Fruit fly (Drosophila melanogaster) whole organism: Measurements from ENCODE around the gene CG44153.

Source experiments
- CG8478 ChIP-seq: fragments of >200 bp; optimal IDR thresholded peaks from 2 replicates; lab custom pipeline; 2018; ENCODE audit warnings: inconsistent platforms
- Dll ChIP-seq: fragments of >200 bp; optimal IDR thresholded peaks from 2 replicates; lab custom pipeline; 2017
- EcR ChIP-seq, 2 experiments: fragments of >200 bp; optimal IDR thresholded peaks; 2 replicates each; lab custom pipeline; 2017; ENCODE audit warnings: missing biosample characterization in 2 of 2, missing genetic modification characterization in 2 of 2, missing genetic modification reagents in 2 of 2
- pan ChIP-seq: fragments of >200 bp; optimal IDR thresholded peaks from 2 replicates; lab custom pipeline; 2017
- psq ChIP-seq: fragments of >200 bp; optimal IDR thresholded peaks from 2 replicates; lab custom pipeline; 2017
- usp ChIP-seq: fragments of >200 bp; optimal IDR thresholded peaks from 2 replicates; lab custom pipeline; 2017; ENCODE audit warnings: missing biosample characterization, missing genetic modification characterization, mixed read lengths

Gene CG44153

dm6 chr2L:10145571-10145970 is 34.5 kb downstream of the CG44153 start:
- TF ChIP-seq pan (lab: Kevin White, UChicago) (no peak), psq (no peak), Dll (lab: Kevin White, UChicago) (no peak), usp (GFP tag; lab: Kevin White, UChicago) (no peak), CG8478 (lab: Kevin White, UChicago) (no peak), EcR (GFP tag; optimal IDR thresholded peaks at IDR 0.05; lab: Kevin White, UChicago) (no peak)

dm6 chr2L:10144236-10144953 is 35.7 kb downstream of the CG44153 start, which contains the start of gene CG4839:
TSS of gene CG4839 (plus strand) at chr2L:10144776.
- no peak for TF ChIP-seq usp (GFP tag; lab: Kevin White, UChicago)
- no peak for TF ChIP-seq pan (lab: Kevin White, UChicago)
- TF ChIP-seq EcR (GFP tag; optimal IDR thresholded peaks at IDR 0.05; lab: Kevin White, UChicago), result no peak

dm6 chr2L:10143334-10143733 is 36.7 kb downstream of the CG44153 start:
- no peak for TF ChIP-seq EcR (GFP tag; optimal IDR thresholded peaks at IDR 0.05; lab: Kevin White, UChicago)
- no peak for TF ChIP-seq psq
- no peak for TF ChIP-seq usp (GFP tag; lab: Kevin White, UChicago)
- TF ChIP-seq CG8478 (lab: Kevin White, UChicago), result no peak
- TF ChIP-seq pan (lab: Kevin White, UChicago), result no peak
- TF ChIP-seq Dll (lab: Kevin White, UChicago), result no peak

dm6 chr2L:10130763-10131162 is 49.3 kb downstream of the CG44153 start:
- no peak for TF ChIP-seq usp (GFP tag; lab: Kevin White, UChicago)

- TF ChIP-seq usp (GFP tag; lab: Kevin White, UChicago) (no peak), CG8478 (lab: Kevin White, UChicago) (no peak), pan (lab: Kevin White, UChicago) (no peak), psq (no peak)
Observed at dm6 chr2L:10123963-10124362, 56.1 kb downstream of the CG44153 start.

dm6 chr2L:10122671-10123070 is 57.4 kb downstream of the CG44153 start, which contains the start of gene CG13135:
TSS of gene CG13135 (minus strand) at chr2L:10122771.
- TF ChIP-seq usp (GFP tag; lab: Kevin White, UChicago), result no peak
- TF ChIP-seq CG8478 (lab: Kevin White, UChicago), result no peak
- TF ChIP-seq Dll (lab: Kevin White, UChicago), result no peak
- TF ChIP-seq EcR (GFP tag; optimal IDR thresholded peaks at IDR 0.05; lab: Kevin White, UChicago), result no peak
- TF ChIP-seq pan (lab: Kevin White, UChicago), result no peak
- no peak for TF ChIP-seq psq

- no peak for TF ChIP-seq psq
- no peak for TF ChIP-seq usp (GFP tag; lab: Kevin White, UChicago)
- no peak for TF ChIP-seq pan (lab: Kevin White, UChicago)
- no peak for TF ChIP-seq Dll (lab: Kevin White, UChicago)
- TF ChIP-seq CG8478 (lab: Kevin White, UChicago), result no peak
- TF ChIP-seq EcR (GFP tag; optimal IDR thresholded peaks at IDR 0.05; lab: Kevin White, UChicago), result no peak
Observed at dm6 chr2L:10108749-10109148, 71.3 kb downstream of the CG44153 start.

dm6 chr2L:10096127-10096526 is 83.9 kb downstream of the CG44153 start:
- TF ChIP-seq EcR (GFP tag; optimal IDR thresholded peaks at IDR 0.05; lab: Kevin White, UChicago), result no peak
- TF ChIP-seq usp (GFP tag; lab: Kevin White, UChicago), result no peak
- TF ChIP-seq Dll (lab: Kevin White, UChicago), result no peak
- no peak for TF ChIP-seq CG8478 (lab: Kevin White, UChicago)
- no peak for TF ChIP-seq pan (lab: Kevin White, UChicago)
- no peak for TF ChIP-seq psq

dm6 chr2L:10093788-10094187 is 86.3 kb downstream of the CG44153 start, which contains the start of gene CG34109:
TSS of gene CG34109 (plus strand) at chr2L:10094088.
- TF ChIP-seq pan (lab: Kevin White, UChicago) (no peak), psq (no peak)

- TF ChIP-seq CG8478 (lab: Kevin White, UChicago) (no peak), EcR (GFP tag; optimal IDR thresholded peaks at IDR 0.05; lab: Kevin White, UChicago) (no peak), pan (lab: Kevin White, UChicago) (no peak), usp (GFP tag; lab: Kevin White, UChicago) (no peak), psq (no peak), Dll (lab: Kevin White, UChicago) (no peak)
Observed at dm6 chr2L:10092289-10092688, 87.8 kb downstream of the CG44153 start, which contains the start of gene CG13133. TSS of gene CG13133 (minus strand) at chr2L:10092389.

dm6 chr2L:10064754-10065153 is 115.3 kb downstream of the CG44153 start:
- TF ChIP-seq usp (GFP tag; lab: Kevin White, UChicago), result no peak

dm6 chr2L:10061276-10061675 is 118.8 kb downstream of the CG44153 start:
- TF ChIP-seq pan (lab: Kevin White, UChicago) (no peak), usp (GFP tag; lab: Kevin White, UChicago) (no peak), CG8478 (lab: Kevin White, UChicago) (no peak), psq (no peak), Dll (lab: Kevin White, UChicago) (no peak), EcR (GFP tag; optimal IDR thresholded peaks at IDR 0.05; lab: Kevin White, UChicago) (no peak)

- TF ChIP-seq EcR (GFP tag; optimal IDR thresholded peaks at IDR 0.05; lab: Kevin White, UChicago) (no peak), usp (GFP tag; lab: Kevin White, UChicago) (no peak), Dll (lab: Kevin White, UChicago) (no peak), CG8478 (lab: Kevin White, UChicago) (no peak), pan (lab: Kevin White, UChicago) (no peak), psq (no peak)
Observed at dm6 chr2L:10060516-10060915, 119.5 kb downstream of the CG44153 start, which contains the start of gene Spn31A. TSS of gene Spn31A (plus strand) at chr2L:10060816.
